Worm (Caenorhabditis elegans): Measurements from ENCODE around the gene C01G10.7.

C01G10.7 gene

ce11 chrV:15074907-15075306 is 10.6 kb upstream of the C01G10.7 start (continued):
- no peak for TF ChIP-seq unc-62 (GFP tag; optimal IDR thresholded peaks at IDR 0.05)
- peak; percentile 23 for TF ChIP-seq fkh-10 (GFP tag; optimal IDR thresholded peaks at IDR 0.05)
- TF ChIP-seq ztf-4 (tag; optimal IDR thresholded peaks at IDR 0.05): no peak
- no peak for TF ChIP-seq fos-1 (tag; optimal IDR thresholded peaks at IDR 0.05)
- TF ChIP-seq C16A3.4 (tag; optimal IDR thresholded peaks at IDR 0.05): no peak
- no peak for TF ChIP-seq nhr-19 (GFP tag; conservative IDR thresholded peaks at IDR 0.05)
- no peak for TF ChIP-seq egl-13 (tag; optimal IDR thresholded peaks at IDR 0.05)
- TF ChIP-seq C04F5.9 (tag; optimal IDR thresholded peaks at IDR 0.05): no peak
- no peak for TF ChIP-seq xbp-1 (tag; optimal IDR thresholded peaks at IDR 0.05)
- TF ChIP-seq hpl-2 (GFP tag; optimal IDR thresholded peaks at IDR 0.05): no peak
- no peak for TF ChIP-seq lir-3 (tag; optimal IDR thresholded peaks at IDR 0.05; ENCODE audit: poor library complexity)
- TF ChIP-seq lin-39 (tag; optimal IDR thresholded peaks at IDR 0.05): no peak
- TF ChIP-seq nhr-12 (tag; optimal IDR thresholded peaks at IDR 0.05): no peak
- no peak for TF ChIP-seq ceh-63 (GFP tag; optimal IDR thresholded peaks at IDR 0.05)
- no peak for TF ChIP-seq ceh-8 (GFP tag; optimal IDR thresholded peaks at IDR 0.05)
- TF ChIP-seq mdl-1 (tag; optimal IDR thresholded peaks at IDR 0.05): no peak
- TF ChIP-seq ztf-11 (tag; optimal IDR thresholded peaks at IDR 0.05): no peak
- TF ChIP-seq pag-3 (tag; optimal IDR thresholded peaks at IDR 0.05; ENCODE audit: borderline replicate concordance, insufficient read depth): no peak
- no peak for TF ChIP-seq pax-3 (tag; optimal IDR thresholded peaks at IDR 0.05)
- TF ChIP-seq tbx-2 (tag; optimal IDR thresholded peaks at IDR 0.05): no peak
- no peak for TF ChIP-seq nhr-85 (tag)
- TF ChIP-seq hlh-17 (GFP tag; optimal IDR thresholded peaks at IDR 0.05; ENCODE audit: borderline replicate concordance): no peak
- no peak for TF ChIP-seq unc-86 (tag; optimal IDR thresholded peaks at IDR 0.05)
- TF ChIP-seq aly-2 (tag; optimal IDR thresholded peaks at IDR 0.05): no peak
- no peak for TF ChIP-seq zag-1 (tag; optimal IDR thresholded peaks at IDR 0.05)
- no peak for TF ChIP-seq nhr-20 (tag; optimal IDR thresholded peaks at IDR 0.05)
- TF ChIP-seq isw-1 (GFP tag; IDR thresholded peaks at IDR 0.05): no peak
- TF ChIP-seq mep-1 (tag; optimal IDR thresholded peaks at IDR 0.05): peak; percentile 17
- TF ChIP-seq Y116A8C.19 (tag; optimal IDR thresholded peaks at IDR 0.05; ENCODE audit: borderline replicate concordance): no peak
- TF ChIP-seq C34B4.2 (tag; optimal IDR thresholded peaks at IDR 0.05): no peak
- no peak for TF ChIP-seq nhr-77 (tag; optimal IDR thresholded peaks at IDR 0.05)
- TF ChIP-seq tlp-1 (tag; optimal IDR thresholded peaks at IDR 0.05): no peak
- no peak for TF ChIP-seq fkh-4 (tag; optimal IDR thresholded peaks at IDR 0.05; ENCODE audit: borderline replicate concordance)
- no peak for TF ChIP-seq mab-9 (GFP tag; IDR thresholded peaks at IDR 0.05)
- TF ChIP-seq ets-5 (GFP tag; IDR thresholded peaks at IDR 0.05): no peak
- no peak for TF ChIP-seq ceh-88 (GFP tag; IDR thresholded peaks at IDR 0.05)
- TF ChIP-seq nhr-28 (tag; optimal IDR thresholded peaks at IDR 0.05): no peak
- peak in 2 of 3 experiments; percentile 16 to 48 for TF ChIP-seq ceh-82 (tag; optimal IDR thresholded peaks at IDR 0.05)
- no peak for TF ChIP-seq nhr-237 (tag; optimal IDR thresholded peaks at IDR 0.05)
- no peak for TF ChIP-seq zip-4 (GFP tag; optimal IDR thresholded peaks at IDR 0.05)
- no peak for TF ChIP-seq nhr-90 (tag; optimal IDR thresholded peaks at IDR 0.05; ENCODE audit: poor library complexity)
- no peak for TF ChIP-seq sptf-1 (tag; optimal IDR thresholded peaks at IDR 0.05)
- TF ChIP-seq elt-3 (tag; optimal IDR thresholded peaks at IDR 0.05): no peak
- TF ChIP-seq ceh-90 (tag; optimal IDR thresholded peaks at IDR 0.05): no peak
- TF ChIP-seq alr-1 (tag; optimal IDR thresholded peaks at IDR 0.05; ENCODE audit: borderline replicate concordance): no peak
- peak; percentile 12 to 24 for TF ChIP-seq efl-1 (optimal IDR thresholded peaks at IDR 0.05)
- TF ChIP-seq efl-1 (GFP tag; optimal IDR thresholded peaks at IDR 0.05 in 1 of 2): peak in 1 of 2 experiments; percentile 11
- no peak for TF ChIP-seq swsn-7 (tag; optimal IDR thresholded peaks at IDR 0.05)
- TF ChIP-seq ces-1 (GFP tag; optimal IDR thresholded peaks at IDR 0.05): no peak
- TF ChIP-seq lin-15B (tag; optimal IDR thresholded peaks at IDR 0.05): no peak
- TF ChIP-seq sox-4 (tag; optimal IDR thresholded peaks at IDR 0.05): no peak
- TF ChIP-seq nhr-76 (tag; optimal IDR thresholded peaks at IDR 0.05): no peak
- TF ChIP-seq egl-27 (tag; optimal IDR thresholded peaks at IDR 0.05): no peak
- TF ChIP-seq nhr-71 (tag; optimal IDR thresholded peaks at IDR 0.05): no peak

Measured in whole organism, L1 larva.